Fruit fly (Drosophila melanogaster): ENCODE measurements around the gene CG8036.

Gene CG8036

dm6 chr3R:8669900-8670528, 2.3 kb downstream of the CG8036 start:
- TF ChIP-seq CG11617 (GFP tag; optimal IDR thresholded peaks at IDR 0.05): no peak
- TF ChIP-seq CG14711 (tag; optimal IDR thresholded peaks at IDR 0.05): no peak
- no peak for TF ChIP-seq cnc (optimal IDR thresholded peaks at IDR 0.05)
- peak; percentile 77 for TF ChIP-seq Mnt (GFP tag; optimal IDR thresholded peaks at IDR 0.05)
- TF ChIP-seq CG33017 (tag; optimal IDR thresholded peaks at IDR 0.05): peak; percentile 8

dm6 chr3R:8670529-8671491, 3.1 kb downstream of the CG8036 start, which contains the start of gene p:
Gene p (minus strand): TSS chr3R:8670684.
- TF ChIP-seq Hr96 (GFP tag; optimal IDR thresholded peaks at IDR 0.05): peak; percentile 24
- TF ChIP-seq CG33017 (tag; optimal IDR thresholded peaks at IDR 0.05): peak; percentile 64
- peak; percentile 78 for TF ChIP-seq cic (GFP tag; optimal IDR thresholded peaks at IDR 0.05)
- TF ChIP-seq CG1620 (GFP tag; optimal IDR thresholded peaks at IDR 0.05): peak; percentile 21
- TF ChIP-seq Crg-1 (GFP tag; optimal IDR thresholded peaks at IDR 0.05): peak; percentile 21
- peak; percentile 45 for TF ChIP-seq toe (GFP tag; optimal IDR thresholded peaks at IDR 0.05)
- peak; percentile 54 for TF ChIP-seq CG5204 (GFP tag; optimal IDR thresholded peaks at IDR 0.05)
- TF ChIP-seq CG7045 (GFP tag; optimal IDR thresholded peaks at IDR 0.05): peak; percentile 69
- TF ChIP-seq CG11617 (GFP tag; optimal IDR thresholded peaks at IDR 0.05): no peak
- TF ChIP-seq kay (GFP tag; ENCODE audit: borderline replicate concordance): peak; percentile 71
- peak; percentile 89 for TF ChIP-seq tj (GFP tag; optimal IDR thresholded peaks at IDR 0.05)
- TF ChIP-seq ovo (GFP tag; optimal IDR thresholded peaks at IDR 0.05): peak; percentile 36
- TF ChIP-seq cnc (optimal IDR thresholded peaks at IDR 0.05): no peak
- peak; percentile 41 for TF ChIP-seq CG7101 (tag; optimal IDR thresholded peaks at IDR 0.05)
- TF ChIP-seq Mnt (GFP tag; optimal IDR thresholded peaks at IDR 0.05): peak; percentile 9
- TF ChIP-seq CG12768 (GFP tag; optimal IDR thresholded peaks at IDR 0.05): peak; percentile 34
- TF ChIP-seq CG14711 (tag; optimal IDR thresholded peaks at IDR 0.05): peak; percentile 35
- no peak for TF ChIP-seq Clk (GFP tag; optimal IDR thresholded peaks at IDR 0.05)
- peak; percentile 35 for TF ChIP-seq pad (GFP tag; optimal IDR thresholded peaks at IDR 0.05)
- peak; percentile 64 for TF ChIP-seq bab1 (GFP tag; optimal IDR thresholded peaks at IDR 0.05)

dm6 chr3R:8673803-8674234, 6.2 kb downstream of the CG8036 start, which contains the start of gene mRpL19:
Gene mRpL19 (plus strand): TSS chr3R:8674109.
- peak; percentile 43 for TF ChIP-seq CG7045 (GFP tag; optimal IDR thresholded peaks at IDR 0.05)
- TF ChIP-seq CG14711 (tag; optimal IDR thresholded peaks at IDR 0.05): peak; percentile 64
- peak; percentile 59 for TF ChIP-seq Mnt (GFP tag; optimal IDR thresholded peaks at IDR 0.05)
- peak; percentile 88 for TF ChIP-seq kay (GFP tag; ENCODE audit: borderline replicate concordance)
- no peak for TF ChIP-seq Hr96 (GFP tag; optimal IDR thresholded peaks at IDR 0.05)
- TF ChIP-seq cnc (optimal IDR thresholded peaks at IDR 0.05): no peak
- TF ChIP-seq CG5204 (GFP tag; optimal IDR thresholded peaks at IDR 0.05): no peak
- no peak for TF ChIP-seq CG12768 (GFP tag; optimal IDR thresholded peaks at IDR 0.05)
- peak; percentile 73 for TF ChIP-seq bab1 (GFP tag; optimal IDR thresholded peaks at IDR 0.05)
- peak; percentile 68 for TF ChIP-seq CG33017 (tag; optimal IDR thresholded peaks at IDR 0.05)
- no peak for TF ChIP-seq Clk (GFP tag; optimal IDR thresholded peaks at IDR 0.05)
- TF ChIP-seq Crg-1 (GFP tag; optimal IDR thresholded peaks at IDR 0.05): no peak
- no peak for TF ChIP-seq pad (GFP tag; optimal IDR thresholded peaks at IDR 0.05)
- peak; percentile 20 for TF ChIP-seq tj (GFP tag; optimal IDR thresholded peaks at IDR 0.05)
- TF ChIP-seq CG11617 (GFP tag; optimal IDR thresholded peaks at IDR 0.05): peak; percentile 44
- TF ChIP-seq CG7101 (tag; optimal IDR thresholded peaks at IDR 0.05): peak; percentile 76
- no peak for TF ChIP-seq ovo (GFP tag; optimal IDR thresholded peaks at IDR 0.05)
- TF ChIP-seq cic (GFP tag; optimal IDR thresholded peaks at IDR 0.05): peak; percentile 27
- no peak for TF ChIP-seq CG1620 (GFP tag; optimal IDR thresholded peaks at IDR 0.05)
- no peak for TF ChIP-seq toe (GFP tag; optimal IDR thresholded peaks at IDR 0.05)

- TF ChIP-seq toe (GFP tag; optimal IDR thresholded peaks at IDR 0.05) (peak; percentile 89), CG12768 (GFP tag; optimal IDR thresholded peaks at IDR 0.05) (peak; percentile 73), pad (GFP tag; optimal IDR thresholded peaks at IDR 0.05) (peak; percentile 59), CG14711 (tag; optimal IDR thresholded peaks at IDR 0.05) (peak; percentile 74), ovo (GFP tag; optimal IDR thresholded peaks at IDR 0.05) (peak; percentile 44), Clk (GFP tag; optimal IDR thresholded peaks at IDR 0.05) (peak; percentile 59), cic (GFP tag; optimal IDR thresholded peaks at IDR 0.05) (peak; percentile 37), kay (GFP tag; ENCODE audit: borderline replicate concordance) (peak; percentile 94), bab1 (GFP tag; optimal IDR thresholded peaks at IDR 0.05) (peak; percentile 90), CG11617 (GFP tag; optimal IDR thresholded peaks at IDR 0.05) (peak; percentile 85), CG33017 (tag; optimal IDR thresholded peaks at IDR 0.05) (peak; percentile 67), Hr96 (GFP tag; optimal IDR thresholded peaks at IDR 0.05) (peak; percentile 82), CG1620 (GFP tag; optimal IDR thresholded peaks at IDR 0.05) (peak; percentile 82), tj (GFP tag; optimal IDR thresholded peaks at IDR 0.05) (peak; percentile 54), Mnt (GFP tag; optimal IDR thresholded peaks at IDR 0.05) (peak; percentile 74), CG5204 (GFP tag; optimal IDR thresholded peaks at IDR 0.05) (peak; percentile 86), Crg-1 (GFP tag; optimal IDR thresholded peaks at IDR 0.05) (peak; percentile 73), CG7101 (tag; optimal IDR thresholded peaks at IDR 0.05) (peak; percentile 80), cnc (optimal IDR thresholded peaks at IDR 0.05) (no peak), CG7045 (GFP tag; optimal IDR thresholded peaks at IDR 0.05) (peak; percentile 81)
Observed at dm6 chr3R:8676560-8677000, 8.9 kb downstream of the CG8036 start, which contains the start of the genes Unc50, CG11755 and CG8043. Gene Unc50 (minus strand): TSS chr3R:8676613. Gene CG11755 (plus strand): TSS chr3R:8676915. Gene CG8043 (plus strand): TSS chr3R:8676915.

dm6 chr3R:8679934-8680333, 12.3 kb downstream of the CG8036 start, which contains the start of gene CG33325:
Gene CG33325 (minus strand): TSS chr3R:8680034.
- TF ChIP-seq CG7045 (GFP tag; optimal IDR thresholded peaks at IDR 0.05) (no peak), toe (GFP tag; optimal IDR thresholded peaks at IDR 0.05) (no peak), CG7101 (tag; optimal IDR thresholded peaks at IDR 0.05) (no peak), cnc (optimal IDR thresholded peaks at IDR 0.05) (no peak), Hr96 (GFP tag; optimal IDR thresholded peaks at IDR 0.05) (no peak), Clk (GFP tag; optimal IDR thresholded peaks at IDR 0.05) (no peak), CG14711 (tag; optimal IDR thresholded peaks at IDR 0.05) (no peak), Crg-1 (GFP tag; optimal IDR thresholded peaks at IDR 0.05) (no peak), CG12768 (GFP tag; optimal IDR thresholded peaks at IDR 0.05) (no peak), kay (GFP tag; ENCODE audit: borderline replicate concordance) (no peak), CG5204 (GFP tag; optimal IDR thresholded peaks at IDR 0.05) (no peak), CG33017 (tag; optimal IDR thresholded peaks at IDR 0.05) (no peak), Mnt (GFP tag; optimal IDR thresholded peaks at IDR 0.05) (no peak), pad (GFP tag; optimal IDR thresholded peaks at IDR 0.05) (no peak), CG11617 (GFP tag; optimal IDR thresholded peaks at IDR 0.05) (no peak), ovo (GFP tag; optimal IDR thresholded peaks at IDR 0.05) (no peak), bab1 (GFP tag; optimal IDR thresholded peaks at IDR 0.05) (no peak)

All from whole organism, adult.